Worm (Caenorhabditis elegans): ENCODE measurements around the gene agt-1.
A peak's percentile ranks its signal among the peaks of the same experiment; 100 is the strongest.

Gene agt-1

ce11 chrIV:13400456-13401364, 31.5 kb upstream of the agt-1 start, which contains the start of the genes memi-2 and cyp-31A5:
Gene memi-2 (minus strand): TSS chrIV:13400506.
Gene cyp-31A5 (plus strand): TSS chrIV:13401289.
- TF ChIP-seq fkh-6 (tag; optimal IDR thresholded peaks at IDR 0.05) (no peak), ets-4 (tag; optimal IDR thresholded peaks at IDR 0.05) (no peak), che-1 (tag; optimal IDR thresholded peaks at IDR 0.05) (no peak), pqm-1 (tag; optimal IDR thresholded peaks at IDR 0.05) (no peak), hlh-6 (tag; optimal IDR thresholded peaks at IDR 0.05) (no peak), C38D4.7 (GFP tag; optimal IDR thresholded peaks at IDR 0.05) (no peak), dve-1 (tag; optimal IDR thresholded peaks at IDR 0.05) (no peak), lim-6 (tag; optimal IDR thresholded peaks at IDR 0.05) (no peak), sox-4 (tag; optimal IDR thresholded peaks at IDR 0.05) (no peak), zip-5 (tag; optimal IDR thresholded peaks at IDR 0.05) (no peak), unc-42 (tag; optimal IDR thresholded peaks at IDR 0.05) (no peak), T23F11.4 (GFP tag; optimal IDR thresholded peaks at IDR 0.05) (no peak), ceh-19 (GFP tag; optimal IDR thresholded peaks at IDR 0.05) (no peak), K09A11.1 (tag; optimal IDR thresholded peaks at IDR 0.05; ENCODE audit: insufficient read depth) (no peak)

- no peak for TF ChIP-seq hlh-15 (tag; optimal IDR thresholded peaks at IDR 0.05)
- TF ChIP-seq pat-9 (tag; optimal IDR thresholded peaks at IDR 0.05), result no peak
- TF ChIP-seq K02D7.2 (tag; optimal IDR thresholded peaks at IDR 0.05), result no peak
- no peak for TF ChIP-seq ceh-24 (tag; optimal IDR thresholded peaks at IDR 0.05)
- no peak for TF ChIP-seq ceh-34 (tag; optimal IDR thresholded peaks at IDR 0.05)
- TF ChIP-seq pros-1 (tag; optimal IDR thresholded peaks at IDR 0.05), result no peak
- TF ChIP-seq ztf-16 (tag; optimal IDR thresholded peaks at IDR 0.05), result no peak
- no peak for TF ChIP-seq sox-2 (GFP tag; IDR thresholded peaks at IDR 0.05)
- no peak for TF ChIP-seq hlh-6 (tag; optimal IDR thresholded peaks at IDR 0.05)
- TF ChIP-seq ceh-19 (GFP tag; optimal IDR thresholded peaks at IDR 0.05), result no peak
- no peak for TF ChIP-seq elt-2 (tag; optimal IDR thresholded peaks at IDR 0.05)
Observed at ce11 chrIV:13398728-13399127, 29.5 kb upstream of the agt-1 start, which contains the start of gene Y62E10A.13. Gene Y62E10A.13 (minus strand): TSS chrIV:13399053.

- TF ChIP-seq ttx-3 (tag; optimal IDR thresholded peaks at IDR 0.05), result no peak
- no peak for TF ChIP-seq ref-2 (tag; optimal IDR thresholded peaks at IDR 0.05)
- peak; percentile 78 for TF ChIP-seq elt-2 (tag; optimal IDR thresholded peaks at IDR 0.05)
Observed at ce11 chrIV:13396375-13396774, 27.2 kb upstream of the agt-1 start.

- TF ChIP-seq ceh-34 (tag; optimal IDR thresholded peaks at IDR 0.05) (no peak), unc-42 (tag; optimal IDR thresholded peaks at IDR 0.05) (peak; percentile 67), hlh-15 (tag; optimal IDR thresholded peaks at IDR 0.05) (no peak), che-1 (tag; optimal IDR thresholded peaks at IDR 0.05) (no peak), fkh-6 (tag; optimal IDR thresholded peaks at IDR 0.05) (no peak), tbx-7 (tag; optimal IDR thresholded peaks at IDR 0.05) (no peak), rnt-1 (tag; optimal IDR thresholded peaks at IDR 0.05) (peak; percentile 16), ahr-1 (tag; optimal IDR thresholded peaks at IDR 0.05) (no peak), gmeb-2 (tag; optimal IDR thresholded peaks at IDR 0.05) (no peak), pros-1 (tag; optimal IDR thresholded peaks at IDR 0.05) (peak; percentile 6), elt-4 (tag; optimal IDR thresholded peaks at IDR 0.05) (no peak), hlh-30 (tag; optimal IDR thresholded peaks at IDR 0.05; ENCODE audit: insufficient read depth) (peak; percentile 37), dve-1 (tag; optimal IDR thresholded peaks at IDR 0.05) (peak; percentile 48), ceh-31 (tag; optimal IDR thresholded peaks at IDR 0.05) (peak; percentile 54), pqm-1 (tag; optimal IDR thresholded peaks at IDR 0.05) (peak; percentile 63), hlh-8 (tag; optimal IDR thresholded peaks at IDR 0.05) (no peak), ztf-16 (tag; optimal IDR thresholded peaks at IDR 0.05) (peak; percentile 5), ttx-3 (tag; optimal IDR thresholded peaks at IDR 0.05) (no peak), fax-1 (tag; optimal IDR thresholded peaks at IDR 0.05) (peak; percentile 17), hlh-13 (GFP tag; optimal IDR thresholded peaks at IDR 0.05) (no peak), ceh-18 (tag; optimal IDR thresholded peaks at IDR 0.05) (peak; percentile 82), ceh-9 (tag; optimal IDR thresholded peaks at IDR 0.05) (peak; percentile 30), Y22D7AL.16 (tag; optimal IDR thresholded peaks at IDR 0.05) (no peak), unc-3 (GFP tag; conservative IDR thresholded peaks at IDR 0.05) (no peak), unc-3 (tag; optimal IDR thresholded peaks at IDR 0.05) (no peak), mec-3 (tag; optimal IDR thresholded peaks at IDR 0.05; ENCODE audit: borderline replicate concordance) (no peak), unc-55 (GFP tag; optimal IDR thresholded peaks at IDR 0.05) (peak; percentile 58), ceh-2 (tag; optimal IDR thresholded peaks at IDR 0.05) (no peak), ref-2 (tag; optimal IDR thresholded peaks at IDR 0.05) (peak; percentile 2), nfya-1 (tag; optimal IDR thresholded peaks at IDR 0.05) (peak; percentile 45)
Observed at ce11 chrIV:13395255-13395654, 26.0 kb upstream of the agt-1 start.
